Worm (Caenorhabditis elegans) whole organism, L2 larva: Measurements from ENCODE around the gene F31B9.2.

Experiments used
- C34F6.9 ChIP-seq: fragments of 150-350 bp; optimal IDR thresholded peaks from 2 replicates; lab custom pipeline; 2014; ENCODE audit warnings: missing biosample characterization, missing genetic modification characterization
- F13H6.1 ChIP-seq: sonication (generic microtip); optimal IDR thresholded peaks from 2 replicates; lab custom pipeline; 2016; ENCODE audit warnings: missing genetic modification characterization, missing compliant biosample characterization
- alr-1 ChIP-seq: fragments of 150-350 bp; optimal IDR thresholded peaks from 2 replicates; lab custom pipeline; 2014; ENCODE audit warnings: missing biosample characterization, missing genetic modification characterization
- aly-2 ChIP-seq: fragments of 150-350 bp; optimal IDR thresholded peaks from 2 replicates; lab custom pipeline; 2014; ENCODE audit warnings: missing biosample characterization, missing genetic modification characterization
- ama-1 ChIP-seq: fragments of 150-350 bp; optimal IDR thresholded peaks from 2 replicates; lab custom pipeline; 2018; ENCODE audit warnings: inconsistent platforms
- blmp-1 ChIP-seq: sonication (generic microtip); optimal IDR thresholded peaks from 2 replicates; lab custom pipeline; 2017; ENCODE audit warnings: missing genetic modification characterization, mild to moderate bottlenecking, missing compliant biosample characterization, antibody characterized with exemption, moderate library complexity; ENCODE audit not compliant: insufficient read depth
- ceh-16 ChIP-seq: fragments of 150-350 bp; optimal IDR thresholded peaks from 2 replicates; lab custom pipeline; 2014; ENCODE audit warnings: missing biosample characterization, missing genetic modification characterization
- ceh-82 ChIP-seq: fragments of 150-350 bp; optimal IDR thresholded peaks from 2 replicates; lab custom pipeline; 2014; ENCODE audit warnings: missing biosample characterization, missing genetic modification characterization
- crh-2 ChIP-seq: sonication (generic microtip); optimal IDR thresholded peaks from 2 replicates; lab custom pipeline; 2017; ENCODE audit warnings: missing biosample characterization, missing genetic modification characterization
- lin-11 ChIP-seq: fragments of 150-350 bp; sonication (generic microtip); optimal IDR thresholded peaks from 2 replicates; lab custom pipeline; 2014; ENCODE audit warnings: missing biosample characterization, missing genetic modification characterization, inconsistent platforms, mixed read lengths
- lin-13 ChIP-seq: fragments of 150-350 bp; optimal IDR thresholded peaks from 2 replicates; lab custom pipeline; 2014; ENCODE audit warnings: missing biosample characterization, missing genetic modification reagents, missing genetic modification characterization
- lsy-2 ChIP-seq, 2 experiments: fragments of 150-350 bp in 1 of 2; sonication (generic microtip) in 1 of 2; optimal IDR thresholded peaks; 2 replicates each; lab custom pipeline; 2014 to 2017; ENCODE audit warnings: missing biosample characterization in 2 of 2, missing genetic modification characterization in 2 of 2
- mab-5 ChIP-seq: fragments of 150-350 bp; optimal IDR thresholded peaks from 2 replicates; lab custom pipeline; 2014; ENCODE audit warnings: missing biosample characterization, missing genetic modification characterization
- mdl-1 ChIP-seq, 2 experiments: fragments of 150-350 bp in 1 of 2; sonication (generic microtip) in 1 of 2; optimal IDR thresholded peaks; 2 replicates each; lab custom pipeline; 2017; ENCODE audit warnings: missing biosample characterization in 2 of 2, missing genetic modification characterization in 2 of 2
- nhr-10 ChIP-seq: sonication (generic microtip); optimal IDR thresholded peaks from 2 replicates; lab custom pipeline; 2017; ENCODE audit warnings: missing biosample characterization, missing genetic modification characterization
- nhr-11 ChIP-seq: fragments of 150-350 bp; optimal IDR thresholded peaks from 2 replicates; lab custom pipeline; 2014; ENCODE audit warnings: missing biosample characterization, missing genetic modification characterization
- nhr-12 ChIP-seq: fragments of 150-350 bp; optimal IDR thresholded peaks from 2 replicates; lab custom pipeline; 2014; ENCODE audit warnings: missing biosample characterization, missing genetic modification characterization
- nhr-129 ChIP-seq: fragments of 150-350 bp; optimal IDR thresholded peaks from 2 replicates; lab custom pipeline; 2014; ENCODE audit warnings: missing biosample characterization, missing genetic modification characterization
- nhr-21 ChIP-seq: fragments of 150-350 bp; optimal IDR thresholded peaks from 2 replicates; lab custom pipeline; 2014; ENCODE audit warnings: missing biosample characterization, missing genetic modification characterization
- nhr-23 ChIP-seq: fragments of 150-350 bp; optimal IDR thresholded peaks from 2 replicates; lab custom pipeline; 2014; ENCODE audit warnings: missing biosample characterization, missing genetic modification reagents, missing genetic modification characterization
- nhr-25 ChIP-seq: fragments of 150-350 bp; sonication (generic microtip); optimal IDR thresholded peaks from 3 replicates; lab custom pipeline; 2014; ENCODE audit warnings: missing biosample characterization, missing genetic modification characterization
- nhr-6 ChIP-seq: fragments of 150-350 bp; optimal IDR thresholded peaks from 2 replicates; lab custom pipeline; 2014; ENCODE audit warnings: missing biosample characterization, missing genetic modification characterization
- nhr-77 ChIP-seq: fragments of 150-350 bp; optimal IDR thresholded peaks from 2 replicates; lab custom pipeline; 2014; ENCODE audit warnings: missing biosample characterization, missing genetic modification characterization
- peb-1 ChIP-seq: fragments of 150-350 bp; optimal IDR thresholded peaks from 2 replicates; lab custom pipeline; 2014; ENCODE audit warnings: missing biosample characterization, missing genetic modification characterization
- sem-4 ChIP-seq: fragments of 150-350 bp; optimal IDR thresholded peaks from 2 replicates; lab custom pipeline; 2014; ENCODE audit warnings: missing biosample characterization, missing genetic modification reagents, missing genetic modification characterization
- skn-1 ChIP-seq: sonication (generic microtip); optimal IDR thresholded peaks from 2 replicates; lab custom pipeline; 2017; ENCODE audit warnings: missing biosample characterization, missing genetic modification characterization
- sma-3 ChIP-seq: sonication (generic microtip); optimal IDR thresholded peaks from 2 replicates; lab custom pipeline; 2016; ENCODE audit warnings: missing genetic modification reagents, missing genetic modification characterization, missing compliant biosample characterization
- sma-9 ChIP-seq, 2 experiments: fragments of 150-350 bp in 1 of 2; sonication (generic microtip) in 1 of 2; optimal IDR thresholded peaks; 2 replicates each; lab custom pipeline; 2014 to 2016; ENCODE audit warnings: missing genetic modification characterization in 2 of 2, mild to moderate bottlenecking in 1 of 2, missing biosample characterization in 1 of 2, missing compliant biosample characterization in 1 of 2, missing genetic modification reagents in 1 of 2, moderate library complexity in 1 of 2
- snpc-4 ChIP-seq: fragments of 150-350 bp; optimal IDR thresholded peaks from 2 replicates; lab custom pipeline; 2014; ENCODE audit warnings: missing biosample characterization, missing genetic modification characterization
- zag-1 ChIP-seq: fragments of 150-350 bp; optimal IDR thresholded peaks from 2 replicates; lab custom pipeline; 2014; ENCODE audit warnings: missing biosample characterization, missing genetic modification characterization
- ztf-1 ChIP-seq: fragments of 200-800 bp; sonication (Bioruptor generic); conservative IDR thresholded peaks from 2 replicates; pipeline ENCODE4 v1.3.6; 2022; ENCODE audit warnings: missing genetic modification characterization, missing compliant biosample characterization

F31B9.2 gene

DNA sequence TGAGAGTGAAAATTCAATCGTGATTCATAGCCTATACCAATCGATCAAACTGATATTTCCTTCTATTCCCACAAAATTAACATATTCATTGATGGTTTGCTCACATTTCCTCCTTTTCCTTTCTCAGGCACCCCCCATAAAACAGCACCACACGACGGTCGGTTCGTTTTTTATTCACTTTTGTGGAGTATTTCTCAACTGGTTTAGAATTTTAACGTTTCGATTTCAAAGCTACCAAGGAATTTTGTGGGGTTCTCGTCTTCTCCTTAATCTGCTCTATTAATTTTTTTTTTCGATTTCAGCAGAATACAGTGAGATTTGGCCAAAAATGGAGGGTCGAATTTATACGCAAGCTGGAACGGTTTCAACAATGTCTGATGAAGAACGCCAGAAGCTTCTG lies 2.2 kb downstream of the F31B9.2 start, which contains the start of gene F31B9.7:
Gene F31B9.7 (plus strand): TSS at position 301 of the 400 bp plus-strand sequence.
- TF ChIP-seq lsy-2 (tag; optimal IDR thresholded peaks at IDR 0.05; lab: Kevin White, UChicago) (no peak), skn-1 (tag; lab: Kevin White, UChicago) (no peak), ceh-16 (no peak)

DNA sequence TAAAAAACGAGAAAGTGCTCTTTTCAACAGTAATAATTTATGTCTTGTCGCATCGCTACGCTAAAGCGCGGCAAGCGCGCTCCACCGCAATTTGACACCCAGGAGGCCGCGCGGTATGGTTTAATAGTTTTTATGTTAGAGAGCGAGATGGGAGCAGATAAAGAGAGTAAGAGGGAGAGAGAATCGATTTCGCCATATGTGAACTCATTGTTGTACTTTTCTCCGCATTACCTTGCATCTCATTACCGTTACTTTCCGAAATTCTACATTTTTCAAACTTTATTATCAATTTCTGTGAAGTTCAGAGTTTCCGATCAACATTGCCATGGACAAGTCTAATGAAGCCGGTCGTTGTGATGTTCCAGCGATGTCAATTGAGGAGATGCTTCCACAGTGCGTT lies 6.3 kb downstream of the F31B9.2 start, which contains the start of gene F31B9.3:
Gene F31B9.3 (plus strand): TSS at position 301 of the 400 bp plus-strand sequence.
- TF ChIP-seq blmp-1 (no peak), peb-1 (tag; lab: Kevin White, UChicago) (no peak), alr-1 (tag; lab: Kevin White, UChicago) (no peak)

DNA sequence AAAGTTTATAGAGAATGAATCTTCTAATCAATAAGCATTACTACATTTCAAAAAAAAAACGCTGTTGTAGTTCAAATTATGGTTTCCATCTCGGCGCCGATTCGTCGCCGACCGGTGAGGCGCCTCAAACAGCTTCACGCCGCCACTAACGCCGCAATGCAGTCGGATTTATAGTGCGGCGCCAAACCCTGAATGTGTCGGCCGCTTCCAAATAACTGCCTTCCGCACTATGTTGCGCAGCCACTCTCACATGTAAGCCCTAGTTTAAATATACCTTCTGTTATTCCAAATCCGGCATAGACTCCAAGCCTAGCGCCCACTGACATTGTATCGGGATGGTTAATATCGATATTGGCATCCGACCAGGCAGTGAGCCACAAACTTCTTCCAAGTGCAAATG lies 15.7 kb downstream of the F31B9.2 start:
- TF ChIP-seq F13H6.1 (tag; lab: Kevin White, UChicago) (no peak), sma-3 (GFP tag; lab: Kevin White, UChicago) (no peak), nhr-12 (tag; lab: Kevin White, UChicago) (no peak), mab-5 (tag; lab: Kevin White, UChicago) (no peak), zag-1 (tag; lab: Kevin White, UChicago) (no peak), ztf-1 (no peak)

DNA sequence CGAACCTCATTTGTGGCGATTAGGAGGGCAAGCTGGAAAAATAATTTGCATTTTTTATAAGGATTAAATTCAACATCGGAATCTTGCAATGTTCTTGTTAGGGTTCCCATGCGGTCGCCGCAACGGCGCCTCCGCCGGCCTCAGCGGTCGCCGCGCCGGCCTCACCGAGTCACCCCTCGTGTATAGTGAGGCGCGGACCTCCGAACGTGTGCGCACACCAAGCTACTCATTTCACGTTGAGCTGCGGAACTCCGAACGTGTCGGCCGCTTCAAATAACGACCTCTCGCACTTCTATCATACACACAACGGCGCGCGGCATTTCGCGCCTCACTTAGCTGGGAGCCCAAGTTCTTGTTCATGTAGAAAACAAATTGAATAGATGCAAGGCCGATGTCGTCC lies 20.7 kb downstream of the F31B9.2 start:
- TF ChIP-seq F13H6.1 (tag; lab: Kevin White, UChicago) (no peak), ama-1 (lab: Kevin White, UChicago) (no peak), nhr-23 (tag; lab: Kevin White, UChicago) (no peak), lin-13 (GFP tag; lab: Kevin White, UChicago) (no peak), nhr-11 (tag; lab: Kevin White, UChicago) (no peak), nhr-129 (tag; lab: Kevin White, UChicago) (no peak), ztf-1 (no peak), nhr-25 (tag; lab: Kevin White, UChicago) (no peak), nhr-21 (tag; lab: Kevin White, UChicago) (no peak)
- TF ChIP-seq, all 48 proteins: peak for 0

DNA sequence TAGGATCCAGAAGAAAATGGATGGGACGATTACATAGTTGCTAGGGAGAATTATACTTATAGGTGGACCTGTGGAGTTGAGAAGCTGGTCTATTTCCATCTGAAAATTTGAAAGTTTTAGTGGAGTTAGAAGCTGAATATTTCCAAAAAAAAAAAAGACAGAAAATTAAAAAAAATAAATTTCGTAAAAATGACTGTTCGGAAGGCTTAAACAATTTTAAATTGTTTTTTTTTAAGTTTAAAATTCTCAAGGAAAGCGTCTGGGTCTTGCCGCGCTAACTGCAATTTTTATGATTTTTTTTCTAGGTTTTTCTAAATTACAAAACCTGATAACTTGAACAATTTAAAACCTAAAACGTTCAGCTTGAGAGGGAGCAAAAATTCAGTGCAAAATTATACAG lies 22.1 kb downstream of the F31B9.2 start, which contains the start of gene mrp-3:
Gene mrp-3 (minus strand): TSS at position 101 of the 400 bp plus-strand sequence.
- TF ChIP-seq snpc-4 (no peak), aly-2 (no peak), nhr-10 (tag; lab: Kevin White, UChicago) (no peak), nhr-21 (tag; lab: Kevin White, UChicago) (no peak), crh-2 (no peak), nhr-11 (tag; lab: Kevin White, UChicago) (no peak), nhr-25 (tag; lab: Kevin White, UChicago) (no peak), alr-1 (tag; lab: Kevin White, UChicago) (no peak), nhr-77 (no peak), peb-1 (tag; lab: Kevin White, UChicago) (no peak), ceh-82 (tag; lab: Kevin White, UChicago) (no peak), zag-1 (tag; lab: Kevin White, UChicago) (no peak), mdl-1 (tag; optimal IDR thresholded peaks at IDR 0.05; lab: Kevin White, UChicago) (no peak), nhr-129 (tag; lab: Kevin White, UChicago) (no peak)

DNA sequence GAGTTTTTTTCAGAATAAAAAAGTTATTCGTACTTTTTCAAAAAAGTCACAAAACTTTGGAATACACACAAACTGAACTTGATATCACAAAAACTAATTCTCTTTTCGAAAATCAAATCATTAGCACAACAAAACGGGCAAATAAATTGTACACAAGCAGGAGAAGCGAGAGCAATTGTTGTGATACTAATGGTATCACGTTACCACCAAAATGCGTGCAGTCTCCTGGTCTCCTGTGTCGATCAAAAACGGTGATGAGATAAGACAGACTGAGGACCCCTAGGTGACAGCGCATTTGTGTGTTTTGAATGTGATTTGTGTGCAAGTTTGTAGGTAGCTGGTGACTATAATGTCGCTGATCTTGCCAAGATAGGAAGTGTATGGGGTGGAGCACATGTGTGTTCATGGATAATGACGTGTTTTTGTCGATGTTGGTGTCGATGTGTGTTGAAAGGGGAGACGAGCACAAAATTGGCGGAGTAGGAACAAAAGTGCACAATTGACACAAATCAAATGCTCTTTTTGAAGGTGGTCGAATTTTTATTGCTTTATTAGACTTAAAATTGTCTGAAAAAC lies 22.7 kb downstream of the F31B9.2 start:
- no peak for TF ChIP-seq mab-5 (tag; lab: Kevin White, UChicago)
- TF ChIP-seq sma-3 (GFP tag; lab: Kevin White, UChicago), result peak; percentile 11
- no peak for TF ChIP-seq C34F6.9 (tag; lab: Kevin White, UChicago)
- no peak for TF ChIP-seq alr-1 (tag; lab: Kevin White, UChicago)
- TF ChIP-seq ceh-16, result no peak
- TF ChIP-seq crh-2, result peak; percentile 13
- no peak for TF ChIP-seq sem-4 (tag; lab: Kevin White, UChicago)
- TF ChIP-seq nhr-6 (tag; lab: Kevin White, UChicago), result no peak
- no peak for TF ChIP-seq aly-2
- no peak for TF ChIP-seq lin-11 (tag; lab: Kevin White, UChicago)
- peak; percentile 25 for TF ChIP-seq F13H6.1 (tag; lab: Kevin White, UChicago)
- TF ChIP-seq sma-9 (GFP tag; optimal IDR thresholded peaks at IDR 0.05; lab: Kevin White, UChicago), result peak; percentile 58
- TF ChIP-seq sma-9 (tag; optimal IDR thresholded peaks at IDR 0.05; lab: Kevin White, UChicago), result no peak
